Worm (Caenorhabditis elegans): Measurements from ENCODE around the gene K08E5.1.

K08E5.1 gene

DNA sequence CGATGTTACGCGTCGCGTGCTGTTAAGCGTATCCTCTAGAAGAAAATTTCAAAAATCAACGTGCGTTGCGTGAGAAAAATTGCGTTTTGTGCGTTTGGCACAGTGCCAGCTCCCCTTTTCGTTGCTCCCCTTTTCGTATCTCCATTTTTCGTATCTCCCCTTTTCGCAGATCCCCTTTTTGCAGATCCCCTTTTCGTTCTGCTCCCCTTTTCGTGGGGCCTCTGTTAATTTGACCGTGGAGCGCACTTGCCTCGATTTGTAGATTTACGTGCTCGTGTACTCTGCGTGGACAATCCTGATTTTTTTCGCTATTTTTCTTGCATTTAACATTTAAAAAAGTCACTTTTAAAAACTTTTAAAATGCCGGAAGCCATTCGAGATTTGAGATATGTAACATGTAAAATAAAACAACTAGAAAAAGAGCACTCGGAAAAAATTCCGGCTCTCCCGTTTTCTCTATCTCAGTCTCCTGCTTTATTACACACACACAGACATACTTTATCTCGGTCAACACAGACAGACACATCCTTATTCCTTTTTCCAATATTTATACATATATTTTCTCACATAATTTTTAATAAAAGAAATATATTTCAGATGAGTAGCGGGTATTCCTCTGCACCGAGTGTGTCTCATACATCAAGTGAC is 22.9 kb downstream of the K08E5.1 start, which contains the start of gene ttll-4 (continued):
- TF ChIP-seq let-526 (GFP tag; IDR thresholded peaks at IDR 0.05) (0 out of 2 replicates have a peak, but pooled peaks have one; percentile 14), bed-1 (GFP tag; IDR thresholded peaks at IDR 0.05) (no peak), gei-17 (GFP tag; optimal IDR thresholded peaks at IDR 0.05) (no peak), ceh-91 (GFP tag; IDR thresholded peaks at IDR 0.05) (peak; percentile 46; the same call in 1 of the 2 replicates), mxl-1 (tag; optimal IDR thresholded peaks at IDR 0.05) (no peak), Y53G8AR.9 (GFP tag; conservative IDR thresholded peaks at IDR 0.05) (no peak), lir-1 (GFP tag; conservative IDR thresholded peaks at IDR 0.05) (peak; percentile 36; the same call in 1 of the 2 replicates), B0019.2 (GFP tag; conservative IDR thresholded peaks at IDR 0.05) (peak; percentile 56; the same call in 1 of the 2 replicates), lsl-1 (GFP tag; optimal IDR thresholded peaks at IDR 0.05) (peak; percentile 44), C06A6.2 (GFP tag; conservative IDR thresholded peaks at IDR 0.05) (peak; percentile 60; the same call in 1 of the 2 replicates), tbx-9 (tag; optimal IDR thresholded peaks at IDR 0.05; ENCODE audit: borderline replicate concordance) (no peak), rpc-1 (optimal IDR thresholded peaks at IDR 0.05) (no peak), rpc-1 (tag; optimal IDR thresholded peaks at IDR 0.05) (no peak), Y79H2A.3 (GFP tag; conservative IDR thresholded peaks at IDR 0.05) (no peak), K12H6.12 (tag; optimal IDR thresholded peaks at IDR 0.05) (peak; percentile 22), zim-3 (tag; optimal IDR thresholded peaks at IDR 0.05) (no peak), snpc-1.3 (tag; optimal IDR thresholded peaks at IDR 0.05; ENCODE audit: insufficient read depth) (no peak), athp-1 (tag; optimal IDR thresholded peaks at IDR 0.05) (no peak), pbrm-1 (GFP tag; IDR thresholded peaks at IDR 0.05) (peak; percentile 45; the same call in 1 of the 2 replicates), lin-40 (tag; optimal IDR thresholded peaks at IDR 0.05) (peak; percentile 32), nhr-80 (tag; optimal IDR thresholded peaks at IDR 0.05) (no peak), F49E8.2 (tag; optimal IDR thresholded peaks at IDR 0.05; ENCODE audit: insufficient read depth) (no peak), F55B11.4 (tag; optimal IDR thresholded peaks at IDR 0.05; ENCODE audit: borderline replicate concordance, insufficient read depth) (no peak), F23B12.7 (tag; optimal IDR thresholded peaks at IDR 0.05; ENCODE audit: insufficient read depth) (no peak), F57C9.4 (tag; optimal IDR thresholded peaks at IDR 0.05) (no peak), bed-2 (GFP tag; IDR thresholded peaks at IDR 0.05) (0 out of 2 replicates have a peak, but pooled peaks have one; percentile 70), nhr-120 (GFP tag; IDR thresholded peaks at IDR 0.05) (no peak), nhr-179 (tag; optimal IDR thresholded peaks at IDR 0.05) (no peak), chd-7 (tag; optimal IDR thresholded peaks at IDR 0.05) (peak; percentile 6), cebp-2 (GFP tag; IDR thresholded peaks at IDR 0.05) (no peak), fkh-3 (tag; optimal IDR thresholded peaks at IDR 0.05) (no peak), F10E7.11 (tag; optimal IDR thresholded peaks at IDR 0.05) (no peak)

DNA sequence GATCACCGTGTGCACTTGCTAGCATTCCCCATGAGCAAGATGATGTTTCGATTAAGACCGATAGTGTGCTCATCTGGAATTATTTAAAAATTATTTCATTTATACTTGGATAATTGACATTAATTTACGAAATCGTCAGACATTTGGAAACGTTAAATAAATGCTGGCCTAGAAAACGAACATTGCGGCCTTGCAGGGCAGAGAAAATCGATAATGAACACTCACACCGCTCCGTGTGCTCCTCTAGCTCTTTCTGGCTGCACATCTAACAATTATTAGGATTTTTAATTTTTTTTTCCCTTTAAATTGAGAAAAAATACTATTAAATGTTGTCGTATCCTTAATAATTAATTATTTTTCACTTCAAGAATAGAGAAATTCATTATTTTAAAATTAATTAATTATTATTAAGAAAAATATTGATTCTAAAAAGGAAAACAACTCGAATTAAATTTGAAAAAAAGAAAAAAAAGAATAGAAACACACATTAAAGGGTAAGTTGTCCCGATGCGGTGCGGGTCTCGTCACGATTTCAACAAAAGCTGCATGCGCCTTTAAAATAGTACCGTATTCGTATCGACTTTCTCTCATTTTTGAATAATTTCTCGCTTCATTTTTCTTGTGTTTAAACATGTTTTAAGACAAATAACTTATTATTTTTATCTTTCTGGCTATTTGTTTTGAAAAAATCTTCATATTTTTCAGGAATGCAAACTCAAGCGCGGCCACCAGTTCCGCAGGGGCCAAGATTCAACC is 26.3 kb downstream of the K08E5.1 start, which contains the start of the genes gtf-2H3 and ham-3:
Gene gtf-2H3, minus strand, starts transcription at position 73 of the 756 bp plus-strand sequence.
Gene ham-3, plus strand, starts transcription at position 706 of the 756 bp plus-strand sequence.
- TF ChIP-seq madf-8 (GFP tag; conservative IDR thresholded peaks at IDR 0.05): peak; percentile 33; the same call in 1 of the 2 replicates
- TF ChIP-seq lin-54 (GFP tag; optimal IDR thresholded peaks at IDR 0.05): peak; percentile 15
- TF ChIP-seq lin-35 (GFP tag; optimal IDR thresholded peaks at IDR 0.05): no peak
- TF ChIP-seq snpc-3.4 (tag; optimal IDR thresholded peaks at IDR 0.05): peak; percentile 38
- no peak for TF ChIP-seq sdz-38 (tag; optimal IDR thresholded peaks at IDR 0.05)
- peak; percentile 68 for TF ChIP-seq xnd-1 (tag; optimal IDR thresholded peaks at IDR 0.05)
- TF ChIP-seq D2030.7 (GFP tag; IDR thresholded peaks at IDR 0.05): peak; percentile 61
- peak; percentile 87 for TF ChIP-seq madf-6 (GFP tag; IDR thresholded peaks at IDR 0.05)
- peak; percentile 85 for TF ChIP-seq lsl-1 (GFP tag; optimal IDR thresholded peaks at IDR 0.05)
- TF ChIP-seq ztf-25 (GFP tag; IDR thresholded peaks at IDR 0.05): no peak
- TF ChIP-seq ceh-91 (GFP tag; IDR thresholded peaks at IDR 0.05): peak; percentile 50; the same call in 1 of the 2 replicates
- peak; percentile 90 for TF ChIP-seq F33H1.4 (GFP tag; IDR thresholded peaks at IDR 0.05)
- TF ChIP-seq madf-3 (GFP tag; IDR thresholded peaks at IDR 0.05): no peak
- TF ChIP-seq cebp-1 (GFP tag; IDR thresholded peaks at IDR 0.05): no peak
- peak; percentile 13 for TF ChIP-seq cebp-1 (tag; optimal IDR thresholded peaks at IDR 0.05)
